Worm (Caenorhabditis elegans): ENCODE measurements around the gene srz-10.

- no peak for TF ChIP-seq aha-1 (tag)
- TF ChIP-seq F49E8.2 (tag; optimal IDR thresholded peaks at IDR 0.05; ENCODE audit: borderline replicate concordance): no peak
- no peak for TF ChIP-seq F44E2.7 (GFP tag; IDR thresholded peaks at IDR 0.05)
- no peak for TF ChIP-seq zag-1 (tag; optimal IDR thresholded peaks at IDR 0.05)
- TF ChIP-seq hlh-30 (tag; optimal IDR thresholded peaks at IDR 0.05; ENCODE audit: insufficient read depth): no peak
- no peak for TF ChIP-seq pha-4 (GFP tag; IDR thresholded peaks at IDR 0.05)
- TF ChIP-seq pha-4 (tag; optimal IDR thresholded peaks at IDR 0.05): no peak
- TF ChIP-seq fos-1 (tag; optimal IDR thresholded peaks at IDR 0.05): no peak
Observed at ce11 chrV:15305502-15305901, 3.4 kb downstream of the srz-10 start, which contains the start of gene T26H8.5.
